Worm (Caenorhabditis elegans) whole organism, late embryonic: ENCODE measurements around the gene cpf-2.

Source experiments
- ama-1 ChIP-seq: fragments of 150-350 bp; optimal IDR thresholded peaks from 2 replicates; lab custom pipeline; 2014
- elt-2 ChIP-seq: sonication (generic microtip); optimal IDR thresholded peaks from 2 replicates; lab custom pipeline; 2016; ENCODE audit warnings: missing genetic modification reagents, missing genetic modification characterization, missing compliant biosample characterization
- elt-4 ChIP-seq: sonication (generic microtip); optimal IDR thresholded peaks from 2 replicates; lab custom pipeline; 2016; ENCODE audit warnings: missing genetic modification characterization, missing compliant biosample characterization
- gmeb-2 ChIP-seq: sonication (generic microtip); optimal IDR thresholded peaks from 2 replicates; lab custom pipeline; 2016; ENCODE audit warnings: missing genetic modification characterization, inconsistent platforms, missing compliant biosample characterization
- hlh-13 ChIP-seq: fragments of 200-800 bp; sonication (Bioruptor generic); optimal IDR thresholded peaks from 2 replicates; lab custom pipeline; 2018; ENCODE audit warnings: mild to moderate bottlenecking, missing genetic modification characterization, missing compliant biosample characterization

- TF ChIP-seq ama-1 (lab: Kevin White, UChicago) (no peak), hlh-13 (GFP tag; lab: Kevin White, UChicago) (no peak), gmeb-2 (tag; lab: Kevin White, UChicago) (no peak), elt-2 (no peak), elt-4 (tag; lab: Kevin White, UChicago) (no peak)
Measured at ce11 chrIII:13262987-13263386, 5.7 kb downstream of the cpf-2 start, which contains the start of gene F56A8.4.
